Worm (Caenorhabditis elegans): ENCODE data around the gene lon-3.

DNA sequence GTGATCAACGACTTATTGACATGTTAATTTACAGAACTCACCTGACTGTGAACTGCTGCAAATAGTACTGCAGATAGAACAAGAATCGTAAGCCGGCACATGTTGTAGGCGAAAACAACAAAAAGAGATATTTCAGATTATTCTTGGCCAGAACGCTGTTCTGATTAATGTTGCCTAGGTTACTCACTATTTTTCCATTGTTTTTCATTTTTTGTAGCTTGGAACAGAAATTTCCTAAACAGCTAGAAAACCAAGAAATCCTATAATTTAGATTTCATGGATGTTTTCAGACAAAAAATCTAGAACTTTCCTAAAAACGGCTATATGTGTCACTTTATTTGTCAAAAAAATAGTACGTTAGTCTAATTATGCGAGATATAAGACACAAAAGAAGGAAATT lies 43.9 kb downstream of the lon-3 start, which contains the start of gene C27A7.9:
- TF ChIP-seq blmp-1 (tag; optimal IDR thresholded peaks at IDR 0.05) (no peak), fkh-10 (GFP tag; optimal IDR thresholded peaks at IDR 0.05) (no peak), C16A3.4 (tag; optimal IDR thresholded peaks at IDR 0.05) (no peak)

Measured in whole organism, L1 larva.